Worm (Caenorhabditis elegans) whole organism, L1 larva: ENCODE data around the gene F25B4.4.

Experiments used
- aly-2 ChIP-seq: fragments of 150-350 bp; optimal IDR thresholded peaks from 2 replicates; lab custom pipeline; 2014; ENCODE audit warnings: missing biosample characterization, missing genetic modification characterization
- ama-1 ChIP-seq: fragments of 150-350 bp; optimal IDR thresholded peaks from 2 replicates; lab custom pipeline; 2014
- ceh-63 ChIP-seq: fragments of 200-800 bp; sonication (Bioruptor generic); optimal IDR thresholded peaks from 2 replicates; lab custom pipeline; 2018; ENCODE audit warnings: mild to moderate bottlenecking, missing genetic modification characterization, missing compliant biosample characterization
- ceh-8 ChIP-seq: fragments of 200-800 bp; sonication (Bioruptor generic); optimal IDR thresholded peaks from 2 replicates; lab custom pipeline; 2018; ENCODE audit warnings: mild to moderate bottlenecking, missing genetic modification characterization, moderate library complexity, missing compliant biosample characterization
- ceh-82 ChIP-seq, 3 experiments: fragments of 150-350 bp in 1 of 3; sonication (generic microtip) in 2 of 3; optimal IDR thresholded peaks; 2 replicates each; lab custom pipeline; 2014 to 2017; ENCODE audit warnings: missing biosample characterization in 3 of 3, missing genetic modification characterization in 3 of 3
- ceh-90 ChIP-seq: sonication (generic microtip); optimal IDR thresholded peaks from 2 replicates; lab custom pipeline; 2016; ENCODE audit warnings: missing genetic modification characterization, missing compliant biosample characterization
- ces-1 ChIP-seq: fragments of 150-350 bp; optimal IDR thresholded peaks from 2 replicates; lab custom pipeline; 2014; ENCODE audit warnings: missing biosample characterization, missing genetic modification reagents, missing genetic modification characterization
- dpl-1 ChIP-seq, 3 experiments: fragments of 150-350 bp in 2 of 3; sonication (generic microtip) in 1 of 3; optimal IDR thresholded peaks; 2 replicates each; lab custom pipeline; 2014 to 2017; ENCODE audit warnings: missing biosample characterization in 3 of 3, missing genetic modification characterization in 3 of 3, missing genetic modification reagents in 3 of 3
- dsc-1 ChIP-seq: sonication (generic microtip); optimal IDR thresholded peaks from 2 replicates; lab custom pipeline; 2016; ENCODE audit warnings: mild to moderate bottlenecking, missing genetic modification characterization, missing compliant biosample characterization
- efl-1 ChIP-seq, 4 experiments: fragments of 150-350 bp; optimal IDR thresholded peaks in 3 of 4; peaks in 1 of 4; 1 replicate in 1 of 4; 2 replicates in 3 of 4; lab custom pipeline; 2014; ENCODE audit warnings: missing biosample characterization in 2 of 4, missing genetic modification characterization in 2 of 4, missing genetic modification reagents in 2 of 4
- efl-3 ChIP-seq: fragments of 200-800 bp; sonication (Bioruptor generic); optimal IDR thresholded peaks from 2 replicates; lab custom pipeline; 2018; ENCODE audit warnings: mild to moderate bottlenecking, missing genetic modification characterization, missing compliant biosample characterization
- ets-5 ChIP-seq: fragments of 200-800 bp; sonication (Bioruptor generic); IDR thresholded peaks from 2 replicates; pipeline ENCODE4 v1.3.6; 2022; ENCODE audit warnings: missing genetic modification characterization, missing compliant biosample characterization
- fkh-10 ChIP-seq: sonication (generic microtip); optimal IDR thresholded peaks from 2 replicates; lab custom pipeline; 2017; ENCODE audit warnings: missing biosample characterization, missing genetic modification reagents, missing genetic modification characterization
- hpl-2 ChIP-seq: fragments of 150-350 bp; optimal IDR thresholded peaks from 2 replicates; lab custom pipeline; 2014; ENCODE audit warnings: missing biosample characterization, missing genetic modification reagents, missing genetic modification characterization
- isw-1 ChIP-seq: fragments of 200-800 bp; sonication (Bioruptor generic); IDR thresholded peaks from 2 replicates; pipeline ENCODE4 v1.3.6; 2022; ENCODE audit warnings: missing genetic modification characterization, missing compliant biosample characterization
- lin-14 ChIP-seq: fragments of 200-800 bp; sonication (Bioruptor generic); optimal IDR thresholded peaks from 2 replicates; lab custom pipeline; 2018; ENCODE audit warnings: mild to moderate bottlenecking, missing genetic modification characterization, moderate library complexity, missing compliant biosample characterization
- lin-35 ChIP-seq, 2 experiments: fragments of 150-350 bp; optimal IDR thresholded peaks; 2 replicates each; lab custom pipeline; 2014; ENCODE audit warnings: missing biosample characterization in 2 of 2, missing genetic modification characterization in 2 of 2, missing genetic modification reagents in 2 of 2
- lsy-2 ChIP-seq, 2 experiments: fragments of 150-350 bp; optimal IDR thresholded peaks; 2 replicates each; lab custom pipeline; 2014; ENCODE audit warnings: missing biosample characterization in 2 of 2, missing genetic modification characterization in 2 of 2
- mab-9 ChIP-seq: fragments of 200-800 bp; sonication (Bioruptor generic); IDR thresholded peaks from 2 replicates; pipeline ENCODE4 v1.3.6; 2022; ENCODE audit warnings: missing genetic modification reagents, missing genetic modification characterization, missing compliant biosample characterization
- mef-2 ChIP-seq: fragments of 150-350 bp; optimal IDR thresholded peaks from 2 replicates; lab custom pipeline; 2014; ENCODE audit warnings: missing biosample characterization, missing genetic modification characterization
- nhr-11 ChIP-seq: fragments of 150-350 bp; optimal IDR thresholded peaks from 2 replicates; lab custom pipeline; 2014; ENCODE audit warnings: missing biosample characterization, missing genetic modification characterization
- nhr-28 ChIP-seq: fragments of 150-350 bp; optimal IDR thresholded peaks from 2 replicates; lab custom pipeline; 2014; ENCODE audit warnings: missing biosample characterization, missing genetic modification characterization
- nhr-47 ChIP-seq: sonication (generic microtip); optimal IDR thresholded peaks from 2 replicates; lab custom pipeline; 2016; ENCODE audit warnings: mild to moderate bottlenecking, missing genetic modification characterization, moderate library complexity, missing compliant biosample characterization
- nhr-71 ChIP-seq: sonication (generic microtip); optimal IDR thresholded peaks from 2 replicates; lab custom pipeline; 2016; ENCODE audit warnings: mild to moderate bottlenecking, missing genetic modification characterization, moderate library complexity, missing compliant biosample characterization
- nhr-84 ChIP-seq: sonication (generic microtip); optimal IDR thresholded peaks from 2 replicates; lab custom pipeline; 2017; ENCODE audit warnings: missing biosample characterization, missing genetic modification characterization
- nhr-85 ChIP-seq: sonication (generic microtip); peaks from one replicate; lab custom pipeline; 2016; ENCODE audit warnings: missing genetic modification characterization, inconsistent platforms, missing compliant biosample characterization
- nhr-90 ChIP-seq: sonication (generic microtip); optimal IDR thresholded peaks from 2 replicates; lab custom pipeline; 2016; ENCODE audit warnings: mild to moderate bottlenecking, missing genetic modification characterization, missing compliant biosample characterization; ENCODE audit not compliant: poor library complexity
- pax-3 ChIP-seq: fragments of 200-800 bp; sonication (Bioruptor generic); optimal IDR thresholded peaks from 2 replicates; lab custom pipeline; 2018; ENCODE audit warnings: mild to moderate bottlenecking, missing genetic modification characterization, moderate library complexity, missing compliant biosample characterization
- pqm-1 ChIP-seq: sonication (generic microtip); optimal IDR thresholded peaks from 3 replicates; lab custom pipeline; 2017; ENCODE audit warnings: missing biosample characterization, missing genetic modification characterization
- rnt-1 ChIP-seq: sonication (generic microtip); optimal IDR thresholded peaks from 2 replicates; lab custom pipeline; 2016; ENCODE audit warnings: mild to moderate bottlenecking, missing genetic modification characterization, moderate library complexity, missing compliant biosample characterization
- snu-23 ChIP-seq: sonication (generic microtip); optimal IDR thresholded peaks from 2 replicates; lab custom pipeline; 2016; ENCODE audit warnings: missing genetic modification characterization, missing compliant biosample characterization
- sptf-1 ChIP-seq: fragments of 150-350 bp; optimal IDR thresholded peaks from 2 replicates; lab custom pipeline; 2014; ENCODE audit warnings: missing biosample characterization, missing genetic modification characterization
- tlp-1 ChIP-seq: fragments of 150-350 bp; optimal IDR thresholded peaks from 2 replicates; lab custom pipeline; 2014; ENCODE audit warnings: missing biosample characterization, missing genetic modification characterization
- unc-62 ChIP-seq: fragments of 150-350 bp; optimal IDR thresholded peaks from 2 replicates; lab custom pipeline; 2014; ENCODE audit warnings: missing biosample characterization, missing genetic modification reagents, missing genetic modification characterization
- unc-98 ChIP-seq: fragments of 200-800 bp; sonication (Bioruptor generic); IDR thresholded peaks from 2 replicates; pipeline ENCODE4 v1.3.6; 2022; ENCODE audit warnings: missing genetic modification characterization, missing compliant biosample characterization
- vab-15 ChIP-seq: sonication (generic microtip); optimal IDR thresholded peaks from 2 replicates; lab custom pipeline; 2017; ENCODE audit warnings: missing genotype, mild to moderate bottlenecking, missing genetic modification characterization, missing compliant biosample characterization
- xbp-1 ChIP-seq: sonication (generic microtip); optimal IDR thresholded peaks from 2 replicates; lab custom pipeline; 2016; ENCODE audit warnings: missing genetic modification characterization, missing compliant biosample characterization
- zag-1 ChIP-seq: fragments of 150-350 bp; optimal IDR thresholded peaks from 2 replicates; lab custom pipeline; 2014; ENCODE audit warnings: missing biosample characterization, missing genetic modification characterization

The F25B4.4 gene

ce11 chrV:5668968-5669367 is 15.7 kb upstream of the F25B4.4 start:
- no peak for TF ChIP-seq unc-62 (GFP tag; lab: Kevin White, UChicago)

- TF ChIP-seq dpl-1 (GFP tag; optimal IDR thresholded peaks at IDR 0.05; lab: Kevin White, UChicago) (no peak), efl-1 (optimal IDR thresholded peaks at IDR 0.05; lab: Kevin White, UChicago) (no peak), efl-1 (GFP tag; optimal IDR thresholded peaks at IDR 0.05 in 1 of 2; lab: Kevin White, UChicago) (peak in 1 of 2 experiments; percentile 91)
Observed at ce11 chrV:5672270-5672669, 12.4 kb upstream of the F25B4.4 start.

ce11 chrV:5676011-5676410 is 8.7 kb upstream of the F25B4.4 start, which contains the start of gene pqn-13:
TSS of gene pqn-13 (minus strand) at chrV:5676111.
- TF ChIP-seq zag-1 (tag; lab: Kevin White, UChicago) (no peak), nhr-85 (peak; percentile 8)

- TF ChIP-seq ama-1 (no peak), efl-1 (optimal IDR thresholded peaks at IDR 0.05; lab: Kevin White, UChicago) (no peak), efl-1 (GFP tag; optimal IDR thresholded peaks at IDR 0.05 in 1 of 2; lab: Kevin White, UChicago) (peak in 1 of 2 experiments; percentile 68), rnt-1 (tag; lab: Kevin White, UChicago) (no peak), dsc-1 (tag; lab: Kevin White, UChicago) (no peak), ets-5 (GFP tag; lab: Robert Waterston, UW) (no peak), pax-3 (tag; lab: Kevin White, UChicago) (no peak), lsy-2 (tag; optimal IDR thresholded peaks at IDR 0.05; lab: Kevin White, UChicago) (no peak), lin-14 (GFP tag; lab: Kevin White, UChicago) (no peak)
Observed at ce11 chrV:5677947-5678346, 6.7 kb upstream of the F25B4.4 start.

DNA sequence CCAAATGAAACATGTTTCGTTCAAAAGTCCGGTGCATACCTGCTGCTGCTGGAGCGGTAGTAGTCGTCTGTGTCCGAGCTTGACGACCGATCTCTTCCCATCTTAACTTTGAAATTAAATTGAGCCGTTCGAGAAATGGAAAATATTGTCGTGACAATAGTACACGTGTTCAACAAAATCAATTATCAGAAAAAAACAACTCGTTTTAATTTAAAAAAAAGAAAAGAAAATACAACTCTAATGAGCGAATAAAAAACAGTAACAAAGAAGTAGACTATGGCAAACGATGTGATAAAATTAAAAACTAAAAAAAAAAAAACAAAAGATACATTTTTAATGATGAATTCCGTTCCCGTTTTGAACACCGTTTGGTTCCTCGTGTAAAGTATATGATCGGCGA is 2.1 kb upstream of the F25B4.4 start, which contains the start of gene prp-39:
TSS of gene prp-39 (minus strand) at position 101 of the 400 bp plus-strand sequence.
- TF ChIP-seq fkh-10 (GFP tag; lab: Kevin White, UChicago) (no peak), efl-1 (optimal IDR thresholded peaks at IDR 0.05; lab: Kevin White, UChicago) (no peak), efl-1 (GFP tag; optimal IDR thresholded peaks at IDR 0.05 in 1 of 2; lab: Kevin White, UChicago) (peak in 1 of 2 experiments; percentile 72)

ce11 chrV:5687115-5687979 is 2.7 kb downstream of the F25B4.4 start, which contains the start of gene F25B4.7:
TSS of gene F25B4.7 (minus strand) at chrV:5687226.
- no peak for TF ChIP-seq ceh-90
- peak; percentile 42 for TF ChIP-seq lin-14 (GFP tag; lab: Kevin White, UChicago)
- TF ChIP-seq lsy-2 (tag; optimal IDR thresholded peaks at IDR 0.05; lab: Kevin White, UChicago), result peak in 1 of 2 experiments; percentile 47
- TF ChIP-seq ceh-82 (tag; optimal IDR thresholded peaks at IDR 0.05; lab: Kevin White, UChicago), result peak in 1 of 3 experiments; percentile 12
- no peak for TF ChIP-seq tlp-1 (tag; lab: Kevin White, UChicago)
- no peak for TF ChIP-seq pax-3 (tag; lab: Kevin White, UChicago)
- peak; percentile 3 for TF ChIP-seq snu-23
- no peak for TF ChIP-seq nhr-84 (tag; lab: Kevin White, UChicago)
- TF ChIP-seq lin-35 (GFP tag; optimal IDR thresholded peaks at IDR 0.05; lab: Kevin White, UChicago), result peak in 1 of 2 experiments; percentile 8
- TF ChIP-seq unc-98, result no peak
- no peak for TF ChIP-seq xbp-1 (tag; lab: Kevin White, UChicago)
- no peak for TF ChIP-seq nhr-47 (tag; lab: Kevin White, UChicago)
- no peak for TF ChIP-seq efl-3
- TF ChIP-seq nhr-71 (tag; lab: Kevin White, UChicago), result peak; percentile 48
- TF ChIP-seq hpl-2, result no peak
- no peak for TF ChIP-seq aly-2 (tag; lab: Kevin White, UChicago)
- no peak for TF ChIP-seq nhr-28
- TF ChIP-seq nhr-11, result no peak
- no peak for TF ChIP-seq mef-2 (tag; lab: Kevin White, UChicago)
- TF ChIP-seq mab-9 (GFP tag; lab: Robert Waterston, UW), result no peak
- peak; percentile 24 to 37 (median 31) for TF ChIP-seq dpl-1 (GFP tag; optimal IDR thresholded peaks at IDR 0.05; lab: Kevin White, UChicago)
- no peak for TF ChIP-seq ceh-8
- no peak for TF ChIP-seq ama-1
- TF ChIP-seq vab-15 (tag; lab: Kevin White, UChicago), result no peak
- TF ChIP-seq zag-1 (tag; lab: Kevin White, UChicago), result no peak
- no peak for TF ChIP-seq nhr-90 (tag; lab: Kevin White, UChicago)
- no peak for TF ChIP-seq dsc-1 (tag; lab: Kevin White, UChicago)
- TF ChIP-seq ces-1 (GFP tag; lab: Kevin White, UChicago), result no peak
- TF ChIP-seq ceh-63, result no peak
- TF ChIP-seq sptf-1 (tag; lab: Kevin White, UChicago), result no peak
- TF ChIP-seq pqm-1, result no peak
- TF ChIP-seq rnt-1 (tag; lab: Kevin White, UChicago), result peak; percentile 5
- TF ChIP-seq unc-62 (GFP tag; lab: Kevin White, UChicago), result no peak
- TF ChIP-seq isw-1, result no peak
